Fruit fly (Drosophila melanogaster): Measurements from ENCODE around the gene CG5953.

DNA sequence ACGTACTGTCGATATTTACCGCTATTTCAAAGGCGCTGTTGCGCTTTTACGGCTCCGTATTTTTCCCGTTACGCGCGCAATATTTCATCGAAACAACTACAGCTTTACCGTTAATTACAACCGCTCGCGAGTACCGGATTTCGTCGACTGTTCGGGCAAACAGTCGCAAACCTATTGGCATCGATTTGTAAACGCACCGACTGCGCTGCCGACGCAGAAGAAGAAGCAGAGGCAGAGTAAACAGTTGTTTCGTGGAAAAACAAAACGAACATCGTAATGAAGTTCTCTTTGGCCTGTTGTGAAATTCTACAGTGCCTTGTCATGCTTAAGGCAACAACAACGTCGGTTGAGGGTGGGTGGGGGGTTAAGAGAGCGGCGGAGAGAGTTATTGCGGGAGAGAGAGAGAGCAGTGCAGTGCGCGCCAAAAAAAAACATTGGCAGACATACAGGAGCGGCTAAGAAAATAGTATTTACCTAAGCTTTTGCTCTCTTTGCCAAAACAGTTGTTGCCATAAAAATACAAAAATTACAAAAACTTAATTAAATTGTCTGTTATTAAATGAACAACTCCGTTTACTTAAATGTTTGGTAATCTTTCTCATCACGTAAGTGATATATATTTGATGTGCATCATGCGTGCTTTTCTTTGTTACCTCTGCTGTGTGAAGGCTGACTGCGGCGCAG, at the start of gene CG5953:
- TF ChIP-seq CG8478 (optimal IDR thresholded peaks at IDR 0.05) (no peak), CTCF (optimal IDR thresholded peaks at IDR 0.05) (no peak)

Measured in S2 (cell line).